Worm (Caenorhabditis elegans): ENCODE results near the gene srt-32.

DNA sequence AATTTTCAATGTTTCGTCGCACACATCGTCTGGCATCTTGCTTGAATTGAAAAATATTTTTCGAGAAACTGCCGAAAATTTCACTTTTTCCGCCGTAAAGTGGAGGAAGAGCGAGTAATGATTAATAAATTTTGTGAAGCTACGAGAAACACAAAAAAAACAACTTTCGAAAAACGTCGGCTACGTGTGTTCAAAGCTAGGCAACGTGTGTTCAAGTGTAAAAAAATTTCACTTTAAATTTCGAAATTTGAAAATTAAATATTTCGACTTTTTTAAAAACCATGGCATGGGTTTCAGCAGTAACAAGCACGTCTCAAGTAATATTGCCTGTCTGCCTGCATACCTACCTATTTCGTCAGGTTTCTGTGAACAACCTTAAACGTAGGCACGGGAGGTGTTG lies 23.1 kb upstream of the srt-32 start, which contains the start of gene tag-191:
- no peak for TF ChIP-seq cog-1 (tag; optimal IDR thresholded peaks at IDR 0.05)
- TF ChIP-seq med-1 (GFP tag; optimal IDR thresholded peaks at IDR 0.05; ENCODE audit: insufficient read depth): no peak
- TF ChIP-seq tab-1 (GFP tag; IDR thresholded peaks at IDR 0.05): no peak

Data from whole organism, midembryonic.